Worm (Caenorhabditis elegans): ENCODE measurements around the gene unc-85.

The unc-85 gene

ce11 chrII:4698266-4698771 lies 3.5 kb upstream of the unc-85 start, which contains the start of the genes rpn-5 and scc-1 (continued):
- TF ChIP-seq zfp-3 (GFP tag; conservative IDR thresholded peaks at IDR 0.05) (no peak), zag-1 (tag; optimal IDR thresholded peaks at IDR 0.05) (no peak), unc-62 (GFP tag; optimal IDR thresholded peaks at IDR 0.05 in 1 of 2) (peak in 1 of 2 experiments; percentile 83), unc-62 (tag; optimal IDR thresholded peaks at IDR 0.05) (no peak), snpc-4 (tag; optimal IDR thresholded peaks at IDR 0.05) (no peak), unc-39 (tag; optimal IDR thresholded peaks at IDR 0.05) (no peak), ceh-32 (tag; optimal IDR thresholded peaks at IDR 0.05; ENCODE audit: poor library complexity) (no peak), lin-1 (GFP tag; IDR thresholded peaks at IDR 0.05) (no peak), pqm-1 (tag; optimal IDR thresholded peaks at IDR 0.05) (no peak), zip-2 (tag; optimal IDR thresholded peaks at IDR 0.05) (no peak), ztf-11 (tag; optimal IDR thresholded peaks at IDR 0.05) (no peak), ceh-44 (GFP tag; IDR thresholded peaks at IDR 0.05) (no peak), R02D3.7 (tag; optimal IDR thresholded peaks at IDR 0.05) (no peak), ceh-82 (tag; optimal IDR thresholded peaks at IDR 0.05) (no peak), daf-16 (GFP tag; optimal IDR thresholded peaks at IDR 0.05) (no peak), daf-16 (tag; optimal IDR thresholded peaks at IDR 0.05) (peak; percentile 62), ces-1 (GFP tag; optimal IDR thresholded peaks at IDR 0.05) (no peak), ceh-28 (tag; optimal IDR thresholded peaks at IDR 0.05) (no peak), nhr-237 (tag; optimal IDR thresholded peaks at IDR 0.05) (no peak), F10B5.3 (tag; optimal IDR thresholded peaks at IDR 0.05) (no peak), nhr-48 (tag; optimal IDR thresholded peaks at IDR 0.05) (no peak), nhr-10 (tag; optimal IDR thresholded peaks at IDR 0.05) (no peak), zfp-2 (tag; optimal IDR thresholded peaks at IDR 0.05) (no peak), nhr-102 (tag; optimal IDR thresholded peaks at IDR 0.05) (peak; percentile 14), daf-19 (GFP tag; conservative IDR thresholded peaks at IDR 0.05) (no peak), T20F7.1 (GFP tag; optimal IDR thresholded peaks at IDR 0.05) (no peak), F49E8.2 (tag; optimal IDR thresholded peaks at IDR 0.05; ENCODE audit: borderline replicate concordance) (no peak), saeg-2 (GFP tag; IDR thresholded peaks at IDR 0.05) (no peak), nhr-28 (tag; optimal IDR thresholded peaks at IDR 0.05) (peak; percentile 31), fkh-10 (GFP tag; optimal IDR thresholded peaks at IDR 0.05) (no peak), ztf-7 (tag; optimal IDR thresholded peaks at IDR 0.05) (no peak), spr-1 (tag; optimal IDR thresholded peaks at IDR 0.05) (no peak), F44E2.7 (GFP tag; IDR thresholded peaks at IDR 0.05) (no peak), cey-2 (tag; optimal IDR thresholded peaks at IDR 0.05; ENCODE audit: borderline replicate concordance, insufficient read depth) (no peak), ZK546.5 (tag; optimal IDR thresholded peaks at IDR 0.05) (peak in 1 of 2 experiments; percentile 36), lin-39 (tag; optimal IDR thresholded peaks at IDR 0.05) (no peak), dpl-1 (GFP tag; optimal IDR thresholded peaks at IDR 0.05) (peak; percentile 92), dmd-9 (GFP tag; IDR thresholded peaks at IDR 0.05) (no peak), nhr-42 (GFP tag; IDR thresholded peaks at IDR 0.05) (no peak), D1046.2 (GFP tag; IDR thresholded peaks at IDR 0.05) (peak; percentile 98), lin-29 (GFP tag; IDR thresholded peaks at IDR 0.05) (no peak), Y5F2A.4 (GFP tag; optimal IDR thresholded peaks at IDR 0.05) (no peak), attf-4 (tag; optimal IDR thresholded peaks at IDR 0.05) (no peak), gei-8 (GFP tag; optimal IDR thresholded peaks at IDR 0.05) (no peak), mdl-1 (tag; optimal IDR thresholded peaks at IDR 0.05) (no peak), skn-1 (tag; optimal IDR thresholded peaks at IDR 0.05) (no peak), Y105C5A.15 (GFP tag; IDR thresholded peaks at IDR 0.05) (no peak), lin-38 (GFP tag; IDR thresholded peaks at IDR 0.05) (peak; percentile 71), nhr-111 (GFP tag; optimal IDR thresholded peaks at IDR 0.05) (no peak), snpc-1.2 (GFP tag; IDR thresholded peaks at IDR 0.05) (no peak), nhr-76 (tag; optimal IDR thresholded peaks at IDR 0.05) (no peak), dmd-8 (GFP tag; IDR thresholded peaks at IDR 0.05) (no peak), mep-1 (tag; optimal IDR thresholded peaks at IDR 0.05) (peak; percentile 67), daf-8 (GFP tag; IDR thresholded peaks at IDR 0.05) (no peak)

Measured in whole organism, L4 larva.